Worm (Caenorhabditis elegans) whole organism, L2 larva: ENCODE measurements around the gene T03F6.6.

ENCODE experiments used
- Y55F3AM.14 ChIP-seq: fragments of 200-800 bp; sonication (Bioruptor generic); optimal IDR thresholded peaks from 2 replicates; lab custom pipeline; 2018; ENCODE audit warnings: mild to moderate bottlenecking, missing genetic modification characterization, missing compliant biosample characterization
- aly-2 ChIP-seq: fragments of 150-350 bp; optimal IDR thresholded peaks from 2 replicates; lab custom pipeline; 2014; ENCODE audit warnings: missing biosample characterization, missing genetic modification characterization
- lin-39 ChIP-seq: fragments of 150-350 bp; optimal IDR thresholded peaks from 2 replicates; lab custom pipeline; 2014; ENCODE audit warnings: missing biosample characterization, missing genetic modification reagents, missing genetic modification characterization
- nhr-23 ChIP-seq: fragments of 150-350 bp; optimal IDR thresholded peaks from 2 replicates; lab custom pipeline; 2014; ENCODE audit warnings: missing biosample characterization, missing genetic modification reagents, missing genetic modification characterization
- nhr-237 ChIP-seq: fragments of 150-350 bp; optimal IDR thresholded peaks from 2 replicates; lab custom pipeline; 2014; ENCODE audit warnings: missing biosample characterization, missing genetic modification characterization
- nhr-6 ChIP-seq: fragments of 150-350 bp; optimal IDR thresholded peaks from 2 replicates; lab custom pipeline; 2014; ENCODE audit warnings: missing biosample characterization, missing genetic modification characterization
- skn-1 ChIP-seq: sonication (generic microtip); optimal IDR thresholded peaks from 2 replicates; lab custom pipeline; 2017; ENCODE audit warnings: missing biosample characterization, missing genetic modification characterization

- TF ChIP-seq nhr-237 (tag; lab: Kevin White, UChicago) (no peak), Y55F3AM.14 (no peak), nhr-23 (tag; lab: Kevin White, UChicago) (no peak), nhr-6 (tag; lab: Kevin White, UChicago) (no peak), skn-1 (tag; lab: Kevin White, UChicago) (no peak), lin-39 (no peak), aly-2 (tag; lab: Kevin White, UChicago) (no peak)
Observed at ce11 chrIII:13376304-13376760, 3.8 kb downstream of the T03F6.6 start, which contains the start of gene lis-1.
